Worm (Caenorhabditis elegans): ENCODE results near the gene nmur-3.

DNA sequence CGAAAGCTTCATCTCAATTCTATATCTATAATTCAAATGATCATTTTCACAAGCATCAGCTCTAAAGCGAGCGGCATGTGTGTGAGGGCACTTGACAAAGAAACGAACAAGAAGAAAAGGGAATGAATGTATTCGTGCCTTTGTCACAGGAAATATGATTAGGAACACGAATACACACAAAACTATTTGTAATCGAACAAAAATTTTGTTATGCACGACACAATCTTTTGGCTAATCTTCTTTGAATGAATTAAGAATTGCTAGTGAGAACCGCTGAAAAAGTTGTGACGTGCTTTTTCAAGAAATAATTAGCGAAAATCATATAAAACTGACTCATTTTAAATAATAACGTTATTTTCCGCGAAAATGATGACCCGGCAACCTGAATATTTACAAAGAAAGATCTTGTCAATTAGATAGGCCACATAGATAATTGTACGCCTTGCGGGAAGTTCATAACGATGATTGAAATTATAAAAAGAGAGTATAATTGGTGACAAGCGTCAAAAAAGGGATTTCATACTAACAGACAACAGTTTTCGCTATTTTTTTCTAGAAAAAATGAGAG lies 27.2 kb downstream of the nmur-3 start:
- no peak for TF ChIP-seq unc-62 (GFP tag; optimal IDR thresholded peaks at IDR 0.05)
- TF ChIP-seq lin-39 (tag; optimal IDR thresholded peaks at IDR 0.05), result no peak
- no peak for TF ChIP-seq ztf-4 (tag; optimal IDR thresholded peaks at IDR 0.05)

All from whole organism, L2 larva.